Worm (Caenorhabditis elegans) whole organism, early embryonic: ENCODE data around the gene crb-1.

Experiments used
- ama-1 ChIP-seq: fragments of 150-350 bp; optimal IDR thresholded peaks from 2 replicates; lab custom pipeline; 2014
- flt-1 ChIP-seq: fragments of 200-800 bp; sonication (Bioruptor generic); IDR thresholded peaks from 2 replicates; pipeline ENCODE4 v1.3.6; 2022; ENCODE audit warnings: missing genetic modification characterization, missing compliant biosample characterization
- hmbx-1 ChIP-seq: sonication (generic microtip); optimal IDR thresholded peaks from 2 replicates; lab custom pipeline; 2016; ENCODE audit warnings: mild to moderate bottlenecking, missing genetic modification characterization, missing compliant biosample characterization
- pes-1 ChIP-seq: fragments of 200-800 bp; sonication (Bioruptor generic); IDR thresholded peaks from 2 replicates; pipeline ENCODE4 v1.3.6; 2022; ENCODE audit warnings: missing genetic modification reagents, missing genetic modification characterization, missing compliant biosample characterization
- scrt-1 ChIP-seq: fragments of 200-800 bp; sonication (Bioruptor generic); IDR thresholded peaks from 2 replicates; pipeline ENCODE4 v1.3.6; 2022; ENCODE audit warnings: missing genetic modification characterization, missing compliant biosample characterization
- sea-1 ChIP-seq: fragments of 200-800 bp; sonication (Bioruptor generic); conservative IDR thresholded peaks from 2 replicates; pipeline ENCODE4 v1.3.6; 2022; ENCODE audit warnings: missing genetic modification characterization, missing compliant biosample characterization
- tbx-11 ChIP-seq: fragments of 200-800 bp; sonication (Bioruptor generic); IDR thresholded peaks from 2 replicates; pipeline ENCODE4 v1.3.6; 2022; ENCODE audit warnings: missing genetic modification characterization, missing compliant biosample characterization
- tbx-37 ChIP-seq: fragments of 200-800 bp; sonication (Bioruptor generic); conservative IDR thresholded peaks from 2 replicates; pipeline ENCODE4 v1.3.6; 2022; ENCODE audit warnings: missing genetic modification reagents, missing genetic modification characterization, missing compliant biosample characterization
- tra-4 ChIP-seq: sonication (generic microtip); optimal IDR thresholded peaks from 2 replicates; lab custom pipeline; 2017; ENCODE audit warnings: missing genetic modification characterization, missing compliant biosample characterization

- TF ChIP-seq ama-1 (lab: Kevin White, UChicago), result no peak
- TF ChIP-seq flt-1 (GFP tag; lab: Robert Waterston, UW), result no peak
- TF ChIP-seq hmbx-1 (tag; lab: Kevin White, UChicago), result no peak
- TF ChIP-seq tra-4 (tag; lab: Kevin White, UChicago), result no peak
- TF ChIP-seq scrt-1 (GFP tag; lab: Robert Waterston, UW), result no peak
- TF ChIP-seq tbx-11 (GFP tag; lab: Robert Waterston, UW), result no peak
- TF ChIP-seq pes-1, result no peak
- no peak for TF ChIP-seq tbx-37 (GFP tag; lab: Robert Waterston, UW)
- TF ChIP-seq sea-1 (GFP tag; lab: Robert Waterston, UW), result no peak
Measured at ce11 chrX:17385102-17385501, 28.7 kb downstream of the crb-1 start.
